Fruit fly (Drosophila melanogaster) whole organism, embryonic: ENCODE results near the gene CstF50.

Experiments used
- Atf6 ChIP-seq: fragments of 200-800 bp; sonication (Bioruptor generic); IDR thresholded peaks from 2 replicates; pipeline ENCODE4 v1.3.6; 2022; ENCODE audit warnings: missing biosample characterization, missing genetic modification characterization
- CG12071 ChIP-seq: fragments of 200-800 bp; sonication (Bioruptor generic); optimal IDR thresholded peaks from 3 replicates; lab custom pipeline; 2018; ENCODE audit warnings: missing biosample characterization, mild to moderate bottlenecking, missing genetic modification characterization
- CG12104 ChIP-seq: fragments of 200-800 bp; sonication (Bioruptor generic); optimal IDR thresholded peaks from 3 replicates; lab custom pipeline; 2016; ENCODE audit warnings: missing biosample characterization, missing genetic modification characterization
- CG12942 ChIP-seq: fragments of 200-800 bp; sonication (Bioruptor generic); optimal IDR thresholded peaks from 3 replicates; lab custom pipeline; 2016; ENCODE audit warnings: missing biosample characterization, missing genetic modification characterization
- CG14441 ChIP-seq: fragments of 200-800 bp; sonication (Bioruptor generic); IDR thresholded peaks from 2 replicates; pipeline ENCODE4 v1.3.6; 2022; ENCODE audit warnings: missing biosample characterization, missing genetic modification characterization
- CG1647 ChIP-seq: fragments of 200-800 bp; sonication (Bioruptor generic); optimal IDR thresholded peaks from 3 replicates; lab custom pipeline; 2016; ENCODE audit warnings: missing biosample characterization, missing genetic modification characterization
- CG16863 ChIP-seq: fragments of 200-800 bp; sonication (Bioruptor generic); optimal IDR thresholded peaks from 3 replicates; lab custom pipeline; 2016; ENCODE audit warnings: missing biosample characterization, missing genetic modification characterization
- CG18764 ChIP-seq: fragments of 200-800 bp; sonication (Bioruptor generic); optimal IDR thresholded peaks from 3 replicates; lab custom pipeline; 2016; ENCODE audit warnings: missing biosample characterization, missing genetic modification characterization
- CG2120 ChIP-seq: fragments of 200-800 bp; sonication (Bioruptor generic); optimal IDR thresholded peaks from 3 replicates; lab custom pipeline; 2016; ENCODE audit warnings: missing biosample characterization, missing genetic modification characterization
- CG4404 ChIP-seq: fragments of 200-800 bp; sonication (Bioruptor generic); IDR thresholded peaks from 2 replicates; pipeline ENCODE4 v1.3.6; 2022; ENCODE audit warnings: missing biosample characterization, missing genetic modification characterization
- CG6175 ChIP-seq: fragments of 200-800 bp; sonication (Bioruptor generic); IDR thresholded peaks from 3 replicates; pipeline ENCODE4 v1.3.6; 2022; ENCODE audit warnings: missing biosample characterization, missing genetic modification characterization
- CG8359 ChIP-seq: fragments of 200-800 bp; sonication (Bioruptor generic); optimal IDR thresholded peaks from 2 replicates; lab custom pipeline; 2017; ENCODE audit warnings: missing biosample characterization, mild to moderate bottlenecking, missing genetic modification characterization, borderline replicate concordance
- Camta ChIP-seq: fragments of 200-800 bp; sonication (Bioruptor generic); optimal IDR thresholded peaks from 2 replicates; lab custom pipeline; 2016; ENCODE audit warnings: missing biosample characterization, missing genetic modification characterization
- Deaf1 ChIP-seq: fragments of 200-800 bp; optimal IDR thresholded peaks from 3 replicates; lab custom pipeline; 2019; ENCODE audit warnings: missing biosample characterization, mild to moderate bottlenecking, missing genetic modification characterization, moderate library complexity
- Drgx ChIP-seq: fragments of 200-800 bp; sonication (Bioruptor generic); IDR thresholded peaks from 2 replicates; pipeline ENCODE4 v1.3.6; 2022; ENCODE audit warnings: missing biosample characterization, missing genetic modification characterization
- E2f1 ChIP-seq: fragments of 200-800 bp; sonication (Bioruptor generic); IDR thresholded peaks from 2 replicates; pipeline ENCODE4 v1.3.6; 2022; ENCODE audit warnings: missing biosample characterization, missing genetic modification characterization
- Eip74EF ChIP-seq, 2 experiments: fragments of 200-800 bp in 1 of 2; fragments of >200 bp in 1 of 2; sonication (Bioruptor generic) in 1 of 2; optimal IDR thresholded peaks; 2 replicates each; lab custom pipeline; 2017 to 2019; ENCODE audit warnings: missing biosample characterization in 2 of 2, missing genetic modification characterization in 2 of 2, mild to moderate bottlenecking in 1 of 2, moderate library complexity in 1 of 2
- GATAe ChIP-seq: fragments of 200-800 bp; sonication (Bioruptor generic); conservative IDR thresholded peaks from 2 replicates; pipeline ENCODE4 v1.3.6; 2022; ENCODE audit warnings: missing biosample characterization, missing genetic modification characterization
- HmgD ChIP-seq: fragments of 200-800 bp; sonication (Bioruptor generic); optimal IDR thresholded peaks from 3 replicates; lab custom pipeline; 2016; ENCODE audit warnings: missing biosample characterization, missing genetic modification characterization
- Hr78 ChIP-seq, 2 experiments: fragments of 200-800 bp in 1 of 2; fragments of >200 bp in 1 of 2; sonication (Bioruptor generic) in 1 of 2; optimal IDR thresholded peaks; 2 replicates each; lab custom pipeline; 2017 to 2019; ENCODE audit warnings: missing biosample characterization in 2 of 2, missing genetic modification characterization in 2 of 2, mild to moderate bottlenecking in 1 of 2, moderate library complexity in 1 of 2
- Lhr ChIP-seq: fragments of 200-800 bp; sonication (Bioruptor generic); optimal IDR thresholded peaks from 3 replicates; lab custom pipeline; 2017; ENCODE audit warnings: mild to moderate bottlenecking, missing biosample characterization, missing genetic modification reagents, missing genetic modification characterization
- MTF-1 ChIP-seq: fragments of 200-800 bp; sonication (Bioruptor generic); optimal IDR thresholded peaks from 2 replicates; lab custom pipeline; 2018; ENCODE audit warnings: missing biosample characterization, mild to moderate bottlenecking, missing genetic modification characterization, borderline replicate concordance
- Med ChIP-seq: fragments of 200-800 bp; sonication (Bioruptor generic); peaks from one replicate; lab custom pipeline; 2016; ENCODE audit warnings: missing biosample characterization, missing genetic modification characterization, mild to moderate bottlenecking, inconsistent platforms, moderate library complexity
- Pdp1 ChIP-seq, 2 experiments: fragments of 200-800 bp; sonication (Bioruptor generic); optimal IDR thresholded peaks; 3 replicates each; lab custom pipeline; 2016; ENCODE audit warnings: missing biosample characterization in 2 of 2, missing genetic modification characterization in 2 of 2, mild to moderate bottlenecking in 1 of 2, moderate library complexity in 1 of 2
- Rx ChIP-seq: fragments of 200-800 bp; sonication (Bioruptor generic); IDR thresholded peaks from 2 replicates; pipeline ENCODE4 v1.3.6; 2022; ENCODE audit warnings: missing biosample characterization, missing genetic modification characterization
- Trl ChIP-seq, 3 experiments: fragments of >200 bp in 2 of 3; fragments of 200-800 bp in 1 of 3; sonication (Bioruptor generic) in 1 of 3; optimal IDR thresholded peaks; 2 replicates in 1 of 3; 3 replicates in 2 of 3; lab custom pipeline; 2016 to 2017; ENCODE audit warnings: missing biosample characterization in 1 of 3, missing genetic modification characterization in 1 of 3
- bbx ChIP-seq: fragments of 200-800 bp; sonication (Bioruptor generic); IDR thresholded peaks from 2 replicates; pipeline ENCODE4 v1.3.6; 2022; ENCODE audit warnings: missing biosample characterization, missing genetic modification characterization; ENCODE audit not compliant: partially characterized antibody
- cas ChIP-seq: fragments of 200-800 bp; sonication (Bioruptor generic); IDR thresholded peaks from 2 replicates; pipeline ENCODE4 v1.3.6; 2022; ENCODE audit warnings: missing biosample characterization, missing genetic modification characterization
- chinmo ChIP-seq: fragments of 200-800 bp; sonication (Bioruptor generic); IDR thresholded peaks from 4 replicates; pipeline ENCODE4 v1.3.6; 2022; ENCODE audit warnings: missing biosample characterization, missing genetic modification characterization; ENCODE audit not compliant: partially characterized antibody
- ci ChIP-seq: fragments of 200-800 bp; sonication (Bioruptor generic); IDR thresholded peaks from 3 replicates; pipeline ENCODE4 v1.3.6; 2022; ENCODE audit warnings: missing biosample characterization, missing genetic modification characterization
- crol ChIP-seq: fragments of 200-800 bp; sonication (Bioruptor generic); IDR thresholded peaks from 2 replicates; pipeline ENCODE4 v1.3.6; 2022; ENCODE audit warnings: missing biosample characterization, missing genetic modification characterization
- gcm2 ChIP-seq: fragments of 200-800 bp; sonication (Bioruptor generic); optimal IDR thresholded peaks from 2 replicates; lab custom pipeline; 2016; ENCODE audit warnings: missing biosample characterization, missing genetic modification characterization
- grn ChIP-seq: fragments of 200-800 bp; sonication (Bioruptor generic); optimal IDR thresholded peaks from 3 replicates; lab custom pipeline; 2017; ENCODE audit warnings: missing biosample characterization, missing genetic modification characterization
- ken ChIP-seq: fragments of 200-800 bp; sonication (Bioruptor generic); IDR thresholded peaks from 3 replicates; pipeline ENCODE4 v1.3.6; 2022; ENCODE audit warnings: missing biosample characterization, missing genetic modification characterization
- kni ChIP-seq: fragments of 200-800 bp; sonication (Bioruptor generic); optimal IDR thresholded peaks from 3 replicates; lab custom pipeline; 2017; ENCODE audit warnings: mild to moderate bottlenecking, missing biosample characterization, missing genetic modification reagents, missing genetic modification characterization
- lab ChIP-seq: fragments of 200-800 bp; sonication (Bioruptor generic); optimal IDR thresholded peaks from 3 replicates; lab custom pipeline; 2017; ENCODE audit warnings: missing biosample characterization, missing genetic modification characterization, mild to moderate bottlenecking, moderate library complexity, missing genetic modification reagents
- mirr ChIP-seq: fragments of 200-800 bp; sonication (Bioruptor generic); optimal IDR thresholded peaks from 3 replicates; lab custom pipeline; 2018; ENCODE audit warnings: missing biosample characterization, mild to moderate bottlenecking, missing genetic modification characterization
- nom ChIP-seq: fragments of 200-800 bp; sonication (Bioruptor generic); optimal IDR thresholded peaks from 2 replicates; lab custom pipeline; 2017; ENCODE audit warnings: missing biosample characterization, missing genetic modification characterization, mild to moderate bottlenecking, moderate library complexity, missing genetic modification reagents
- otp ChIP-seq: fragments of 200-800 bp; sonication (Bioruptor generic); IDR thresholded peaks from 3 replicates; pipeline ENCODE4, ENCODE4 v1.3.6; 2022; ENCODE audit warnings: missing biosample characterization, missing genetic modification characterization
- rib ChIP-seq: fragments of 200-800 bp; sonication (Bioruptor generic); IDR thresholded peaks from 2 replicates; pipeline ENCODE4 v1.3.6; 2022; ENCODE audit warnings: missing biosample characterization, missing genetic modification characterization
- schlank ChIP-seq: fragments of 200-800 bp; sonication (Bioruptor generic); optimal IDR thresholded peaks from 2 replicates; lab custom pipeline; 2018; ENCODE audit warnings: missing biosample characterization, mild to moderate bottlenecking, missing genetic modification characterization
- sd ChIP-seq: fragments of 200-800 bp; sonication (Bioruptor generic); optimal IDR thresholded peaks from 3 replicates; lab custom pipeline; 2018; ENCODE audit warnings: missing biosample characterization, mild to moderate bottlenecking, missing genetic modification characterization, moderate library complexity
- sens ChIP-seq: fragments of 200-800 bp; sonication (Bioruptor generic); peaks from one replicate; lab custom pipeline; 2016; ENCODE audit warnings: missing biosample characterization, missing genetic modification characterization
- seq ChIP-seq: fragments of 200-800 bp; sonication (Bioruptor generic); IDR thresholded peaks from 2 replicates; pipeline ENCODE4 v1.3.6; 2022; ENCODE audit warnings: missing biosample characterization, missing genetic modification characterization
- ssp ChIP-seq: fragments of 200-800 bp; sonication (Bioruptor generic); IDR thresholded peaks from 2 replicates; pipeline ENCODE4 v1.3.6; 2022; ENCODE audit warnings: missing biosample characterization, missing genetic modification characterization
- vvl ChIP-seq: fragments of 200-800 bp; sonication (Bioruptor generic); IDR thresholded peaks from 2 replicates; pipeline ENCODE4 v1.3.6; 2022; ENCODE audit warnings: missing biosample characterization, missing genetic modification characterization

The CstF50 gene

DNA sequence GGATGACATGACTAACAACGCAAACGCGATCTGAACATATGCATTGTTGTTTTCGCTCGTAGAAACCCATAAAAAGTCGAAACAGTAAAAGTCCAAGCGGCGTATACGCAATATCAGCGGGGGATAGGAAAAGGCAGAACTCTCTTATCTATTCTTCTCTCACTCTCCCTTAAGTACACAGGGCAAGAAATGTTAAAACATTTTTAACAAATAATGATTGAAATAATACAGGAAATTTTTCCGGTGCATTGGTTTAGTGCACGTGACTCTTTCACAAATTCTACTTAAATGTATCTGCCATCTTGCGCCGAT, 21.1 kb downstream of the CstF50 start (continued):
- TF ChIP-seq kni (GFP tag; lab: Kevin White, UChicago) (peak; percentile 2), ci (0 out of 3 replicates have a peak, but pooled peaks have one; percentile 29), MTF-1 (GFP tag; lab: Kevin White, UChicago) (peak; percentile 3), CG1647 (GFP tag; lab: Kevin White, UChicago) (no peak), HmgD (no peak)

DNA sequence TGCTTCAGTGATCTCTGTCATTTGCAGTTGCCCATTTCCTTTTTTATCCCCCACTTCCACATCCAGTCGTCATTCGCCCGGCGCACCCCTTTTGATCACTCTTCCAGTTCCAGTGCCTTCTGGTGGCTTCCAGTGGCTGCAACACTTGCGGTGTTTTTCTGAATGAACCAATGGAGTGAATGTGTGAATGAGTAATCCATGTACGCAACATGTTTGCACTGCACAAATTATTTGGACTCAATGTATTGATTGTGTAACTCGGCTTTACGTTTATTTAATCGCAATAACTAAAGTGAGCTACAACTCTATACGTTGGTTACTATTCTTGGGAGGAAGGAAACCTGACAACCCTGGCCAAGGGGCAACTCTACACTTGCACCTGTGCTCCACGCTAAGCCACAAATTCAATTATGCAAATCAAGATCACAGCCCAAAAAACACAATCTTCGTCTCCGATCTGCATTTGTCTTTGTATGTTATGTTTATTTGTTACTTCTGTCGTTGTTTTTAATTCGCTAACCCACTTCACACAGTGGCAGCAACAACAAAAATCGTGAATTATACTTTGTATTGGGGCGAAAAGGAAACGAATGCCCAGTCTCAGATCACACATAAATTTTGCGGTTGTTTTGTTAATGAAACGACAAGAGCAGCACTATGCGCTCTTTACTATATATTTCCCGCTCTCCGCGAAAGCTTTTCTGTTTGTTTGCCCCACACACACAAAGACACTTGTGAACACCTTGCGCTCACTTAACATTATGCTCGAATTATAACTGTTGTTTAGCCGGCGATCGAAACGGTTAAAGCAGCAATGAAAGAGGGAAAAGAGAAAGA, 21.7 kb downstream of the CstF50 start:
- 0 out of 2 replicates have a peak, but pooled peaks have one; percentile 18 for TF ChIP-seq vvl (GFP tag; lab: Robert Waterston, UW)
- TF ChIP-seq MTF-1 (GFP tag; lab: Kevin White, UChicago) = no peak
- TF ChIP-seq ssp (GFP tag; lab: Robert Waterston, UW) = no peak
- 0 out of 2 replicates have a peak, but pooled peaks have one; percentile 20 for TF ChIP-seq crol
- TF ChIP-seq gcm2 (GFP tag; lab: Kevin White, UChicago) = no peak
- TF ChIP-seq Atf6 = no peak
- TF ChIP-seq bbx (GFP tag; lab: Robert Waterston, UW) = no peak
- no peak for TF ChIP-seq GATAe (GFP tag; lab: Robert Waterston, UW)
- TF ChIP-seq Hr78 (GFP tag; optimal IDR thresholded peaks at IDR 0.05; lab: Kevin White, UChicago) = no peak
- TF ChIP-seq sd (tag; lab: Kevin White, UChicago) = peak; percentile 7
- TF ChIP-seq grn = peak; percentile 34
- no peak for TF ChIP-seq E2f1 (GFP tag; lab: Robert Waterston, UW)
- TF ChIP-seq CG8359 = no peak
- TF ChIP-seq CG4404 (GFP tag; lab: Robert Waterston, UW) = 0 out of 2 replicates have a peak, but pooled peaks have one; percentile 10
- TF ChIP-seq ken = 0 out of 3 replicates have a peak, but pooled peaks have one; percentile 18
- TF ChIP-seq otp (GFP tag; lab: Robert Waterston, UW) = no peak
- TF ChIP-seq Drgx (GFP tag; lab: Robert Waterston, UW) = 0 out of 2 replicates have a peak, but pooled peaks have one; percentile 12
- TF ChIP-seq CG12104 (GFP tag; lab: Kevin White, UChicago) = no peak
- no peak for TF ChIP-seq lab
- TF ChIP-seq nom (GFP tag; lab: Kevin White, UChicago) = peak; percentile 29
- no peak for TF ChIP-seq Rx (GFP tag; lab: Robert Waterston, UW)
- no peak for TF ChIP-seq CG14441 (GFP tag; lab: Robert Waterston, UW)
- TF ChIP-seq mirr (GFP tag; lab: Kevin White, UChicago) = peak; percentile 31
- TF ChIP-seq kni (GFP tag; lab: Kevin White, UChicago) = peak; percentile 59
- no peak for TF ChIP-seq schlank (tag; lab: Kevin White, UChicago)
- TF ChIP-seq CG16863 (GFP tag; lab: Kevin White, UChicago) = no peak
- no peak for TF ChIP-seq CG18764
- TF ChIP-seq sens (GFP tag; lab: Kevin White, UChicago) = peak; percentile 63
- TF ChIP-seq Deaf1 = peak; percentile 35
- TF ChIP-seq CG12942 (GFP tag; lab: Kevin White, UChicago) = no peak
- peak in 1 of 2 experiments; percentile 20 for TF ChIP-seq Eip74EF (GFP tag; optimal IDR thresholded peaks at IDR 0.05; lab: Kevin White, UChicago)
- peak; percentile 22 for TF ChIP-seq Med (GFP tag; lab: Kevin White, UChicago)
- TF ChIP-seq Pdp1 (GFP tag; optimal IDR thresholded peaks at IDR 0.05; lab: Kevin White, UChicago) = peak in 1 of 2 experiments; percentile 53
- no peak for TF ChIP-seq seq
- TF ChIP-seq Camta (GFP tag; lab: Kevin White, UChicago) = no peak
- TF ChIP-seq rib (GFP tag; lab: Robert Waterston, UW) = no peak
- TF ChIP-seq Trl (optimal IDR thresholded peaks at IDR 0.05; lab: Kevin White, UChicago) = peak; percentile 44 to 84
- TF ChIP-seq Trl (GFP tag; optimal IDR thresholded peaks at IDR 0.05; lab: Kevin White, UChicago) = no peak
- no peak for TF ChIP-seq CG6175 (GFP tag; lab: Robert Waterston, UW)
- TF ChIP-seq CG2120 (GFP tag; lab: Kevin White, UChicago) = no peak
- TF ChIP-seq Lhr (GFP tag; lab: Kevin White, UChicago) = no peak
- TF ChIP-seq cas = no peak
- TF ChIP-seq CG12071 = no peak
- 0 out of 4 replicates have a peak, but pooled peaks have one; percentile 54 for TF ChIP-seq chinmo
